Fruit fly (Drosophila melanogaster) whole organism, wandering third instar larva: ENCODE measurements around the gene mAcon2.

Experiments
- Abd-B ChIP-seq: fragments of >200 bp; optimal IDR thresholded peaks from 2 replicates; lab custom pipeline; 2017; ENCODE audit warnings: missing biosample characterization, missing genetic modification characterization
- CG32264 ChIP-seq: fragments of 200-800 bp; sonication (Bioruptor generic); optimal IDR thresholded peaks from 2 replicates; lab custom pipeline; 2016; ENCODE audit warnings: missing biosample characterization, missing genetic modification characterization
- CG9705 ChIP-seq: fragments of 200-800 bp; sonication (Bioruptor generic); optimal IDR thresholded peaks from 2 replicates; lab custom pipeline; 2018; ENCODE audit warnings: missing biosample characterization, mild to moderate bottlenecking, missing genetic modification characterization
- CrebA ChIP-seq: fragments of 200-800 bp; sonication (Bioruptor generic); optimal IDR thresholded peaks from 2 replicates; lab custom pipeline; 2016; ENCODE audit warnings: missing biosample characterization, mild to moderate bottlenecking, missing genetic modification characterization, borderline replicate concordance
- Dfd ChIP-seq: fragments of >200 bp; optimal IDR thresholded peaks from 2 replicates; lab custom pipeline; 2017; ENCODE audit warnings: missing biosample characterization, missing genetic modification characterization
- Dif ChIP-seq: fragments of 200-275, 200-300 bp; sonication (Bioruptor generic); optimal IDR thresholded peaks from 2 replicates; lab custom pipeline; 2018; ENCODE audit warnings: missing biosample characterization, missing genetic modification characterization; ENCODE audit not compliant: partially characterized antibody
- GATAd ChIP-seq: sonication (Bioruptor generic); optimal IDR thresholded peaks from 2 replicates; lab custom pipeline; 2016; ENCODE audit warnings: missing biosample characterization, missing genetic modification characterization
- HLH106 ChIP-seq: fragments of 200-800 bp; optimal IDR thresholded peaks from 3 replicates; lab custom pipeline; 2019; ENCODE audit warnings: missing biosample characterization, mild to moderate bottlenecking, missing genetic modification characterization, moderate library complexity
- Hnf4 ChIP-seq: fragments of 200-800 bp; sonication (Bioruptor generic); optimal IDR thresholded peaks from 2 replicates; lab custom pipeline; 2016; ENCODE audit warnings: missing biosample characterization, mild to moderate bottlenecking, missing genetic modification characterization
- Hr78 ChIP-seq: fragments of >200 bp; optimal IDR thresholded peaks from 2 replicates; lab custom pipeline; 2017; ENCODE audit warnings: missing biosample characterization, missing genetic modification characterization
- Hr83 ChIP-seq: fragments of 200-300 bp; sonication (Bioruptor generic); optimal IDR thresholded peaks from 2 replicates; lab custom pipeline; 2016; ENCODE audit warnings: missing biosample characterization, mild to moderate bottlenecking, missing genetic modification characterization, moderate library complexity; ENCODE audit not compliant: poor library complexity, severe bottlenecking
- Mio ChIP-seq: sonication (Bioruptor generic); optimal IDR thresholded peaks from 2 replicates; lab custom pipeline; 2016; ENCODE audit warnings: missing biosample characterization, missing genetic modification characterization
- Myc ChIP-seq: fragments of >200 bp; optimal IDR thresholded peaks from 2 replicates; lab custom pipeline; 2017
- N ChIP-seq: fragments of >200 bp; optimal IDR thresholded peaks from 2 replicates; lab custom pipeline; 2018; ENCODE audit warnings: missing biosample characterization, missing external identifiers, missing genetic modification characterization
- OdsH ChIP-seq: fragments of 200-800 bp; sonication (Bioruptor generic); optimal IDR thresholded peaks from 2 replicates; lab custom pipeline; 2016; ENCODE audit warnings: missing biosample characterization, mild to moderate bottlenecking, missing genetic modification characterization
- Sp1 ChIP-seq: fragments of 200-800 bp; sonication (Bioruptor generic); optimal IDR thresholded peaks from 3 replicates; lab custom pipeline; 2019; ENCODE audit warnings: missing biosample characterization, mild to moderate bottlenecking, missing genetic modification characterization, moderate library complexity
- Vsx2 ChIP-seq: fragments of 200-300, 225-300 bp; sonication (Bioruptor generic); optimal IDR thresholded peaks from 2 replicates; lab custom pipeline; 2018; ENCODE audit warnings: missing biosample characterization, missing genetic modification characterization; ENCODE audit not compliant: partially characterized antibody
- brk ChIP-seq: fragments of 200-800 bp; sonication (Bioruptor generic); optimal IDR thresholded peaks from 2 replicates; lab custom pipeline; 2016; ENCODE audit warnings: missing biosample characterization, mild to moderate bottlenecking, missing genetic modification characterization
- dl ChIP-seq, 2 experiments: fragments of 175-275, 200-275 bp in 1 of 2; fragments of 200-275 bp in 1 of 2; sonication (Bioruptor generic); optimal IDR thresholded peaks; lab custom pipeline; 2018; ENCODE audit warnings: mild to moderate bottlenecking in 2 of 2, missing biosample characterization in 2 of 2, missing genetic modification characterization in 2 of 2, moderate library complexity in 2 of 2; ENCODE audit not compliant: partially characterized antibody in 2 of 2, insufficient read depth in 1 of 2
- dmrt93B ChIP-seq: fragments of 200-800 bp; sonication (Bioruptor generic); optimal IDR thresholded peaks from 2 replicates; lab custom pipeline; 2018; ENCODE audit warnings: missing biosample characterization, mild to moderate bottlenecking, missing genetic modification characterization
- dsf ChIP-seq: sonication (Bioruptor generic); optimal IDR thresholded peaks from 2 replicates; lab custom pipeline; 2016; ENCODE audit warnings: missing biosample characterization, missing genetic modification characterization, borderline replicate concordance
- ey ChIP-seq: fragments of 200-800 bp; sonication (Bioruptor generic); optimal IDR thresholded peaks from 2 replicates; lab custom pipeline; 2016; ENCODE audit warnings: missing biosample characterization, missing genetic modification characterization
- foxo ChIP-seq, 2 experiments: fragments of 200-800 bp; sonication (Bioruptor generic); optimal IDR thresholded peaks; 2 replicates in 1 of 2; 3 replicates in 1 of 2; lab custom pipeline; 2016 to 2017; ENCODE audit warnings: missing biosample characterization in 2 of 2, missing genetic modification characterization in 2 of 2
- fru ChIP-seq: fragments of 200-800 bp; sonication (Bioruptor generic); optimal IDR thresholded peaks from 3 replicates; lab custom pipeline; 2016; ENCODE audit warnings: missing biosample characterization, mild to moderate bottlenecking, missing genetic modification characterization
- h ChIP-seq: fragments of 200-800 bp; sonication (Bioruptor generic); optimal IDR thresholded peaks from 3 replicates; lab custom pipeline; 2016; ENCODE audit warnings: missing biosample characterization, mild to moderate bottlenecking, missing genetic modification characterization
- jim ChIP-seq: fragments of 175-275, 200-325 bp; sonication (Bioruptor generic); optimal IDR thresholded peaks from 2 replicates; lab custom pipeline; 2016; ENCODE audit warnings: missing biosample characterization, mild to moderate bottlenecking, missing genetic modification characterization
- lola ChIP-seq: fragments of >200 bp; optimal IDR thresholded peaks from 2 replicates; lab custom pipeline; 2017; ENCODE audit warnings: missing biosample characterization, missing genetic modification characterization
- pan ChIP-seq: fragments of >200 bp; optimal IDR thresholded peaks from 2 replicates; lab custom pipeline; 2017
- psq ChIP-seq: fragments of 200-800 bp; sonication (Bioruptor generic); optimal IDR thresholded peaks from 3 replicates; lab custom pipeline; 2017; ENCODE audit warnings: missing biosample characterization, mild to moderate bottlenecking, missing genetic modification characterization, moderate library complexity
- rgr ChIP-seq: fragments of 200-800 bp; sonication (Bioruptor generic); optimal IDR thresholded peaks from 3 replicates; lab custom pipeline; 2016; ENCODE audit warnings: missing biosample characterization, mild to moderate bottlenecking, missing genetic modification characterization
- sage ChIP-seq: fragments of 200-800 bp; sonication (Bioruptor generic); optimal IDR thresholded peaks from 2 replicates; lab custom pipeline; 2016; ENCODE audit warnings: missing biosample characterization, mild to moderate bottlenecking, missing genetic modification characterization
- sv ChIP-seq: fragments of 200-800 bp; sonication (Bioruptor generic); optimal IDR thresholded peaks from 3 replicates; lab custom pipeline; 2016; ENCODE audit warnings: missing biosample characterization, missing genetic modification characterization
- tai ChIP-seq: sonication (Bioruptor generic); optimal IDR thresholded peaks from 2 replicates; lab custom pipeline; 2016; ENCODE audit warnings: missing biosample characterization, missing genetic modification characterization
- usp ChIP-seq: fragments of >200 bp; optimal IDR thresholded peaks from 2 replicates; lab custom pipeline; 2017; ENCODE audit warnings: missing biosample characterization, missing genetic modification characterization
- woc ChIP-seq: sonication (Bioruptor generic); optimal IDR thresholded peaks from 2 replicates; lab custom pipeline; 2016; ENCODE audit warnings: missing biosample characterization, mild to moderate bottlenecking, missing genetic modification characterization

mAcon2 gene

DNA sequence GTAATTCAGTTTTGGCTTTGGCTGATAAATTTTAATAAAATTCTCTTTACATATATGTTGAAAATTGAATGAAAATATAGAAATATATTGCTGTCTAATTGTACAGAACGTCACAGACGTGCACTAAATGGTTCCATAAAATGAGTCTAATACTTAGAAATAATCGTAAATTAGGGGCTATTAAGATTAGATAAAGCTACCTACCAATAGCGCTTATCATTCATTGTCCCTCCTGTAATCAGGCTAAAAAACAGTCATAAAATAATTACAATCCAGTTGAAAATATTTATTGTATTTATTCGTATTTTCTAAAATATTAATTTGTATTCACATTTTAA is 36.2 kb downstream of the mAcon2 start:
- TF ChIP-seq Mio (GFP tag; lab: Kevin White, UChicago) = no peak
- no peak for TF ChIP-seq N (GFP tag; lab: Kevin White, UChicago)
- TF ChIP-seq HLH106 = no peak
- no peak for TF ChIP-seq brk
- no peak for TF ChIP-seq Dfd (GFP tag; lab: Kevin White, UChicago)
- no peak for TF ChIP-seq pan (lab: Kevin White, UChicago)
- no peak for TF ChIP-seq CG9705 (GFP tag; lab: Kevin White, UChicago)
- peak; percentile 58 for TF ChIP-seq CrebA (GFP tag; lab: Kevin White, UChicago)

DNA sequence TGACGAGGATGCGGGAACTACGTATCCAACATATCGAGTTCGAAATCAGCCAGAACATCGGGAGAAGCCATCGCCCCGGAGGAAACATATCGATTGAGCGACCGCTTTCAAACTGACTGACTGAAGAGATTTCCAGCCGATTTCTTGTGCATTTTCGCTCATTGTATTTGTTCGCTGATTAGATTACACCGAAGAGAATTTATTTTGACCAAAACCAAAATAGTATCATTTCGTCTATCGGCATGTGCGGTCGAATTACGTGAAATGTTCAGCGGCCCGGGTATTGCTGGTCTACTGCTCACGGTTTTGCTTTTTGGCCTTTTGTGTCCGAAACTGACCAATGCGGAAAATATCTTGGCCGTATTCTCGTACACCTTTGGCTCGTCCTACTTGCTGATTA is 38.3 kb downstream of the mAcon2 start, which contains the start of the genes Ugt304A1 and Ugt303A1:
Gene Ugt304A1, minus strand, starts transcription at position 101 of the 400 bp plus-strand sequence.
Gene Ugt303A1, plus strand, starts transcription at position 222 of the 400 bp plus-strand sequence.
- no peak for TF ChIP-seq psq (GFP tag; lab: Kevin White, UChicago)
- no peak for TF ChIP-seq HLH106
- TF ChIP-seq brk = no peak
- TF ChIP-seq sage (GFP tag; lab: Kevin White, UChicago) = no peak
- no peak for TF ChIP-seq Vsx2 (GFP tag; lab: Kevin White, UChicago)
- TF ChIP-seq, all 38 proteins: peak for 0

DNA sequence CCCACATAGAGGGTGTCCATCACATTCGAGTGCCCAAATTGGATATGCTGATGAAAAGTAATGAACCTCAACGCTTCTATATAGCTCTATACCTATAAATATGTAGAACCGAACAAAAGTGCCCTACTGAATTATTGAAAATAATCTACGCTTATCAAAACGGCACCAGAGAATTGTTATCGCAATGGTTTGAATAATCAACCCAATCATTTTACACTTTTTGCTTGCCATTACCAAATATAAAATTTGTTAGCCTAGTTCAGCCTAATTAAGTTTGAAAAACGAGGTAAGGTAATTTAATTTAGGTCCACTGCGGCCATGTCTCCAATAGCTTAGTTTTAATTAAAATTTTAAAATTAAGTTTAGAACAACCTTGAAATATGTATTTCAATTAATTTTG is 38.8 kb downstream of the mAcon2 start:
- TF ChIP-seq dl (GFP tag; optimal IDR thresholded peaks at IDR 0.05; lab: Kevin White, UChicago; ENCODE audit: insufficient read depth in 1 of 2, partially characterized antibody in 2 of 2) = no peak
- TF ChIP-seq rgr (GFP tag; lab: Kevin White, UChicago) = no peak
- TF ChIP-seq sv (GFP tag; lab: Kevin White, UChicago) = no peak
- TF ChIP-seq psq (GFP tag; lab: Kevin White, UChicago) = no peak
- TF ChIP-seq CrebA (GFP tag; lab: Kevin White, UChicago) = no peak
- TF ChIP-seq CG32264 (GFP tag; lab: Kevin White, UChicago) = no peak
- TF ChIP-seq Dfd (GFP tag; lab: Kevin White, UChicago) = no peak
- no peak for TF ChIP-seq foxo (GFP tag; optimal IDR thresholded peaks at IDR 0.05; lab: Kevin White, UChicago)
- no peak for TF ChIP-seq N (GFP tag; lab: Kevin White, UChicago)
- no peak for TF ChIP-seq HLH106
- TF ChIP-seq Myc = no peak
- TF ChIP-seq OdsH (GFP tag; lab: Kevin White, UChicago) = no peak
- no peak for TF ChIP-seq usp (GFP tag; lab: Kevin White, UChicago)
- TF ChIP-seq, all 38 proteins: peak for 0

DNA sequence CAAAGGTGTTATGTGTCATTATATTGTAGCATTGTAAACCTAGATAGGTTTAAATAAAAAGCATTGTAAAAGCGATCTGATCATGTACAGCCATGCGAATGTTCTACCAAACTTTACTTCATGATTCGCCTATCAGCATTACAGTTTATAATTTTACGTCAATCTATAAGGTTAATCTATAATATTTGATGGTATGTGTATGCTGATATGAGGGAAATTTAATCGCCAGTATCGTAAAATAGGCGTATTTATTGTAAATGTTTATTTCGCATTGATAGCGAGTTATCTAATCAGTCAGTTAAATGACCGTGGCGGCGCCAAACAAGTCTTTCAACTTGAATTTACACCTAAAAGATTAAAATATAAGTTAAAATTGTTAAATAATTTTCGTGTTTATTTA is 40.6 kb downstream of the mAcon2 start:
- no peak for TF ChIP-seq jim (GFP tag; lab: Kevin White, UChicago)
- no peak for TF ChIP-seq fru
- no peak for TF ChIP-seq ey (GFP tag; lab: Kevin White, UChicago)
- no peak for TF ChIP-seq psq (GFP tag; lab: Kevin White, UChicago)
- no peak for TF ChIP-seq CrebA (GFP tag; lab: Kevin White, UChicago)
- no peak for TF ChIP-seq Dfd (GFP tag; lab: Kevin White, UChicago)
- TF ChIP-seq N (GFP tag; lab: Kevin White, UChicago) = no peak
- no peak for TF ChIP-seq Sp1 (GFP tag; lab: Kevin White, UChicago)
- no peak for TF ChIP-seq dmrt93B (GFP tag; lab: Kevin White, UChicago)
- TF ChIP-seq Abd-B (GFP tag; lab: Kevin White, UChicago) = no peak
- no peak for TF ChIP-seq Hr83
- no peak for TF ChIP-seq HLH106
- TF ChIP-seq Hnf4 (GFP tag; lab: Kevin White, UChicago) = no peak
- no peak for TF ChIP-seq h (GFP tag; lab: Kevin White, UChicago)
- TF ChIP-seq tai (GFP tag; lab: Kevin White, UChicago) = no peak
- no peak for TF ChIP-seq Vsx2 (GFP tag; lab: Kevin White, UChicago)
- no peak for TF ChIP-seq lola (GFP tag; lab: Kevin White, UChicago)
- TF ChIP-seq usp (GFP tag; lab: Kevin White, UChicago) = no peak
- no peak for TF ChIP-seq Hr78

DNA sequence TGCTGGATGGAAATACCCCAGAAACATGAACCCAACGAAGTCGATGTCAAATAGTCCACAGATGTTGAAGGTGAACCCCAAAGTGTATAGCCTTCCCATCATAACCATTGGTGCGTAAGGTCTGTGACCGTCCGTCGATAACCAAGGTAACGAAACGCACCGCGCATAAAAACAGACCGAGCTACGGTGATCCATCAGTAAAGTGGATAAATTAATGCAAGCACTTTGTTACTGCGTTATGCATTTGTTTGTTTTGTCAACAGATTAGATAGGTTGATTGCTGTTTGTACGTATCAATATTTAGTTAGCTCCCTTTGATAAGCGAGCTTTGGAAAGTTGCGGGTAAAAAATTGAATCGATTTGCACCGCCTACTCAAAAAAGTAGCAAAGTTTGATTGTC is 41.3 kb downstream of the mAcon2 start:
- TF ChIP-seq woc (GFP tag; lab: Kevin White, UChicago) (no peak), fru (no peak), Mio (GFP tag; lab: Kevin White, UChicago) (no peak), Hr78 (no peak), GATAd (GFP tag; lab: Kevin White, UChicago) (no peak), dmrt93B (GFP tag; lab: Kevin White, UChicago) (no peak), CrebA (GFP tag; lab: Kevin White, UChicago) (no peak), foxo (GFP tag; optimal IDR thresholded peaks at IDR 0.05; lab: Kevin White, UChicago) (no peak), OdsH (GFP tag; lab: Kevin White, UChicago) (no peak), dsf (GFP tag; lab: Kevin White, UChicago) (no peak), CG9705 (GFP tag; lab: Kevin White, UChicago) (no peak), Dif (GFP tag; lab: Kevin White, UChicago) (no peak), Hnf4 (GFP tag; lab: Kevin White, UChicago) (no peak), sv (GFP tag; lab: Kevin White, UChicago) (no peak)
